Fruit fly (Drosophila melanogaster): Measurements from ENCODE around the gene b.

- TF ChIP-seq CG8478 (optimal IDR thresholded peaks at IDR 0.05) (no peak), usp (GFP tag; optimal IDR thresholded peaks at IDR 0.05) (no peak), Dll (optimal IDR thresholded peaks at IDR 0.05) (no peak), pan (optimal IDR thresholded peaks at IDR 0.05) (no peak), EcR (GFP tag; optimal IDR thresholded peaks at IDR 0.05) (no peak), psq (optimal IDR thresholded peaks at IDR 0.05) (no peak)
Observed at dm6 chr2L:13790715-13791114, 30.3 kb upstream of the b start, which contains the start of gene CG16863.
